Worm (Caenorhabditis elegans) whole organism, L3 larva: ENCODE measurements around the gene R13A1.10.

Experiments
- aly-2 ChIP-seq: fragments of 150-350 bp; optimal IDR thresholded peaks from 2 replicates; lab custom pipeline; 2014; ENCODE audit warnings: missing biosample characterization, missing genetic modification characterization
- ama-1 ChIP-seq: fragments of 150-350 bp; optimal IDR thresholded peaks from 2 replicates; lab custom pipeline; 2018
- ceh-82 ChIP-seq: fragments of 150-350 bp; optimal IDR thresholded peaks from 2 replicates; lab custom pipeline; 2014; ENCODE audit warnings: missing biosample characterization, missing genetic modification characterization
- elt-2 ChIP-seq: sonication (generic microtip); optimal IDR thresholded peaks from 2 replicates; lab custom pipeline; 2016; ENCODE audit warnings: missing genetic modification reagents, mild to moderate bottlenecking, missing genetic modification characterization, missing compliant biosample characterization
- fkh-10 ChIP-seq: sonication (generic microtip); optimal IDR thresholded peaks from 2 replicates; lab custom pipeline; 2017; ENCODE audit warnings: missing biosample characterization, missing genetic modification reagents, missing genetic modification characterization
- hmg-11 ChIP-seq: sonication (generic microtip); optimal IDR thresholded peaks from 2 replicates; lab custom pipeline; 2016; ENCODE audit warnings: missing genetic modification characterization, missing compliant biosample characterization
- lin-39 ChIP-seq: fragments of 150-350 bp; optimal IDR thresholded peaks from 2 replicates; lab custom pipeline; 2018; ENCODE audit warnings: missing biosample characterization, missing genetic modification reagents, missing genetic modification characterization
- nhr-11 ChIP-seq: fragments of 150-350 bp; optimal IDR thresholded peaks from 2 replicates; lab custom pipeline; 2014; ENCODE audit warnings: missing biosample characterization, missing genetic modification characterization
- nhr-237 ChIP-seq: fragments of 150-350 bp; optimal IDR thresholded peaks from 2 replicates; lab custom pipeline; 2014; ENCODE audit warnings: missing biosample characterization, missing genetic modification characterization
- nhr-76 ChIP-seq: fragments of 150-350 bp; sonication (generic microtip); optimal IDR thresholded peaks from 5 replicates; lab custom pipeline; 2014; ENCODE audit warnings: missing biosample characterization, missing genetic modification characterization
- nhr-77 ChIP-seq: fragments of 150-350 bp; optimal IDR thresholded peaks from 2 replicates; lab custom pipeline; 2014; ENCODE audit warnings: missing biosample characterization, missing genetic modification characterization
- tbx-2 ChIP-seq: sonication (generic microtip); optimal IDR thresholded peaks from 2 replicates; lab custom pipeline; 2016; ENCODE audit warnings: mild to moderate bottlenecking, missing genetic modification characterization, missing compliant biosample characterization

- no peak for TF ChIP-seq nhr-237
- TF ChIP-seq nhr-77: no peak
- no peak for TF ChIP-seq ceh-82 (tag; lab: Kevin White, UChicago)
- no peak for TF ChIP-seq nhr-11 (tag; lab: Kevin White, UChicago)
- no peak for TF ChIP-seq elt-2 (tag; lab: Kevin White, UChicago)
- TF ChIP-seq fkh-10 (GFP tag; lab: Kevin White, UChicago): no peak
- TF ChIP-seq lin-39: no peak
- TF ChIP-seq hmg-11 (tag; lab: Kevin White, UChicago): no peak
- TF ChIP-seq ama-1 (lab: Kevin White, UChicago): no peak
- no peak for TF ChIP-seq nhr-76
- no peak for TF ChIP-seq tbx-2 (tag; lab: Kevin White, UChicago)
- TF ChIP-seq aly-2 (tag; lab: Kevin White, UChicago): no peak
Measured at ce11 chrIV:7205969-7206368, 21.0 kb downstream of the R13A1.10 start, which contains the start of gene kcc-1.
